Fruit fly (Drosophila melanogaster): ENCODE data around the gene CG4592.

The CG4592 gene

dm6 chr2L:9943521-9943920 lies 22.1 kb downstream of the CG4592 start (continued):
- TF ChIP-seq pita (GFP tag; optimal IDR thresholded peaks at IDR 0.05) (no peak), nom (GFP tag; optimal IDR thresholded peaks at IDR 0.05) (no peak), CG6765 (GFP tag; optimal IDR thresholded peaks at IDR 0.05) (no peak), CG1603 (tag; optimal IDR thresholded peaks at IDR 0.05) (peak; percentile 22), ro (GFP tag; IDR thresholded peaks at IDR 0.05) (no peak), row (GFP tag; IDR thresholded peaks at IDR 0.05) (peak; percentile 76), otp (GFP tag; IDR thresholded peaks at IDR 0.05) (no peak), CG7745 (tag; optimal IDR thresholded peaks at IDR 0.05) (no peak), CG1233 (GFP tag; optimal IDR thresholded peaks at IDR 0.05) (no peak), E2f2 (GFP tag; IDR thresholded peaks at IDR 0.05) (no peak), bowl (GFP tag; IDR thresholded peaks at IDR 0.05) (no peak), gcm2 (GFP tag; optimal IDR thresholded peaks at IDR 0.05) (no peak), CG11085 (GFP tag; IDR thresholded peaks at IDR 0.05) (no peak), CG12155 (GFP tag; optimal IDR thresholded peaks at IDR 0.05) (peak; percentile 10), CG13123 (GFP tag; optimal IDR thresholded peaks at IDR 0.05) (no peak), Doc3 (GFP tag; IDR thresholded peaks at IDR 0.05; ENCODE audit: partially characterized antibody) (no peak), cad (GFP tag; optimal IDR thresholded peaks at IDR 0.05) (no peak), sna (GFP tag; IDR thresholded peaks at IDR 0.05; ENCODE audit: partially characterized antibody) (no peak), Hr3 (GFP tag; optimal IDR thresholded peaks at IDR 0.05) (no peak), CG31388 (GFP tag; optimal IDR thresholded peaks at IDR 0.05) (no peak), Scr (GFP tag; IDR thresholded peaks at IDR 0.05; ENCODE audit: partially characterized antibody) (no peak), z (GFP tag; IDR thresholded peaks at IDR 0.05) (no peak), odd (GFP tag; optimal IDR thresholded peaks at IDR 0.05) (no peak), tap (tag; optimal IDR thresholded peaks at IDR 0.05) (no peak), tin (GFP tag; optimal IDR thresholded peaks at IDR 0.05) (no peak), CG12391 (tag; optimal IDR thresholded peaks at IDR 0.05) (no peak), CG8089 (GFP tag; optimal IDR thresholded peaks at IDR 0.05) (no peak), sr (GFP tag; IDR thresholded peaks at IDR 0.05) (no peak), eyg (GFP tag; optimal IDR thresholded peaks at IDR 0.05) (no peak), CG9215 (GFP tag; IDR thresholded peaks at IDR 0.05) (no peak), shn (GFP tag; optimal IDR thresholded peaks at IDR 0.05) (no peak), CG11695 (GFP tag; IDR thresholded peaks at IDR 0.05) (no peak), ERR (GFP tag; optimal IDR thresholded peaks at IDR 0.05) (no peak), BtbVII (GFP tag; optimal IDR thresholded peaks at IDR 0.05) (no peak), aop (GFP tag; IDR thresholded peaks at IDR 0.05) (no peak), CG2116 (GFP tag; optimal IDR thresholded peaks at IDR 0.05) (no peak), MESR4 (GFP tag; optimal IDR thresholded peaks at IDR 0.05) (no peak), gro (GFP tag; optimal IDR thresholded peaks at IDR 0.05) (peak; percentile 60), trh (GFP tag; optimal IDR thresholded peaks at IDR 0.05) (no peak), oc (tag; optimal IDR thresholded peaks at IDR 0.05) (no peak), Oaz (GFP tag; IDR thresholded peaks at IDR 0.05) (no peak), pan (optimal IDR thresholded peaks at IDR 0.05) (no peak), pan (GFP tag; optimal IDR thresholded peaks at IDR 0.05 in 1 of 2, IDR thresholded peaks at IDR 0.05 in 1 of 2) (no peak), tna (GFP tag; IDR thresholded peaks at IDR 0.05; ENCODE audit: partially characterized antibody) (no peak), CG6791 (GFP tag; IDR thresholded peaks at IDR 0.05; ENCODE audit: partially characterized antibody) (no peak), p53 (GFP tag; optimal IDR thresholded peaks at IDR 0.05) (no peak), nau (GFP tag; optimal IDR thresholded peaks at IDR 0.05) (no peak), CG12659 (GFP tag; optimal IDR thresholded peaks at IDR 0.05) (peak; percentile 8), Hmr (GFP tag; optimal IDR thresholded peaks at IDR 0.05) (peak; percentile 34), phol (tag; optimal IDR thresholded peaks at IDR 0.05) (no peak), grn (GFP tag; optimal IDR thresholded peaks at IDR 0.05) (no peak), CG17912 (GFP tag; optimal IDR thresholded peaks at IDR 0.05) (no peak), Ets65A (GFP tag) (no peak)
